Fruit fly (Drosophila melanogaster): ENCODE data around the gene Usp47.

The Usp47 gene

dm6 chr3L:5768532-5769497, 16.0 kb downstream of the Usp47 start, which contains the start of the genes Ppat-Dpck and scny (continued):
- no peak for TF ChIP-seq Tbp (GFP tag; optimal IDR thresholded peaks at IDR 0.05)
- peak; percentile 54 for TF ChIP-seq grn (GFP tag; optimal IDR thresholded peaks at IDR 0.05)
- TF ChIP-seq ci (GFP tag; IDR thresholded peaks at IDR 0.05): no peak
- peak; percentile 100 for TF ChIP-seq trem (tag; optimal IDR thresholded peaks at IDR 0.05)
- TF ChIP-seq sens (GFP tag): peak; percentile 85
- TF ChIP-seq CG14667 (GFP tag; IDR thresholded peaks at IDR 0.05): no peak
- TF ChIP-seq ftz-f1 (GFP tag; optimal IDR thresholded peaks at IDR 0.05): peak; percentile 48
- no peak for TF ChIP-seq CG10209 (GFP tag; optimal IDR thresholded peaks at IDR 0.05)
- TF ChIP-seq Rfx (GFP tag; IDR thresholded peaks at IDR 0.05): 0 out of 2 replicates have a peak, but pooled peaks have one; percentile 24
- TF ChIP-seq Myb (GFP tag; optimal IDR thresholded peaks at IDR 0.05): peak; percentile 71
- peak; percentile 91 for TF ChIP-seq vnd (GFP tag; IDR thresholded peaks at IDR 0.05; ENCODE audit: partially characterized antibody)
- 0 out of 2 replicates have a peak, but pooled peaks have one; percentile 30 for TF ChIP-seq CG11247 (GFP tag; IDR thresholded peaks at IDR 0.05)
- peak; percentile 8 for TF ChIP-seq dmrt11E (tag; optimal IDR thresholded peaks at IDR 0.05)
- peak; percentile 89 for TF ChIP-seq Sin3A (optimal IDR thresholded peaks at IDR 0.05)
- no peak for TF ChIP-seq run (tag; optimal IDR thresholded peaks at IDR 0.05)
- peak; percentile 98 for TF ChIP-seq Dll (GFP tag; IDR thresholded peaks at IDR 0.05; ENCODE audit: partially characterized antibody)
- peak; percentile 48 for TF ChIP-seq CG15601 (tag; optimal IDR thresholded peaks at IDR 0.05)
- TF ChIP-seq CG42726 (GFP tag; IDR thresholded peaks at IDR 0.05; ENCODE audit: partially characterized antibody): peak; percentile 72
- no peak for TF ChIP-seq bigmax (GFP tag; optimal IDR thresholded peaks at IDR 0.05)
- TF ChIP-seq B-H2 (GFP tag; optimal IDR thresholded peaks at IDR 0.05): peak; percentile 50
- TF ChIP-seq Pdp1 (GFP tag; optimal IDR thresholded peaks at IDR 0.05): peak in 1 of 2 experiments; percentile 67
- TF ChIP-seq Opbp (GFP tag; IDR thresholded peaks at IDR 0.05; ENCODE audit: partially characterized antibody): peak; percentile 89
- TF ChIP-seq CG1647 (GFP tag; optimal IDR thresholded peaks at IDR 0.05): no peak
- no peak for TF ChIP-seq sens-2 (GFP tag; IDR thresholded peaks at IDR 0.05)
- peak; percentile 31 for TF ChIP-seq CG18262 (tag; optimal IDR thresholded peaks at IDR 0.05)
- peak; percentile 96 for TF ChIP-seq Scr (GFP tag; IDR thresholded peaks at IDR 0.05; ENCODE audit: partially characterized antibody)
- no peak for TF ChIP-seq zf30C (GFP tag; optimal IDR thresholded peaks at IDR 0.05)
- TF ChIP-seq CG16813 (GFP tag; IDR thresholded peaks at IDR 0.05; ENCODE audit: partially characterized antibody): peak; percentile 92
- no peak for TF ChIP-seq CG10366 (GFP tag; IDR thresholded peaks at IDR 0.05)
- TF ChIP-seq pita (GFP tag; optimal IDR thresholded peaks at IDR 0.05): no peak
- peak; percentile 7 for TF ChIP-seq lilli (GFP tag; optimal IDR thresholded peaks at IDR 0.05)
- no peak for TF ChIP-seq Ptx1 (GFP tag; IDR thresholded peaks at IDR 0.05)
- no peak for TF ChIP-seq Dip3 (GFP tag; optimal IDR thresholded peaks at IDR 0.05)
- no peak for TF ChIP-seq pnt (GFP tag; optimal IDR thresholded peaks at IDR 0.05)
- peak; percentile 44 for TF ChIP-seq vfl (GFP tag; optimal IDR thresholded peaks at IDR 0.05)
- TF ChIP-seq Dbx (GFP tag; IDR thresholded peaks at IDR 0.05): 0 out of 3 replicates have a peak, but pooled peaks have one; percentile 39
- peak; percentile 80; the same call in 2 of the 3 replicates for TF ChIP-seq zen2 (GFP tag; IDR thresholded peaks at IDR 0.05; ENCODE audit: partially characterized antibody)
- TF ChIP-seq tgo (GFP tag; IDR thresholded peaks at IDR 0.05): no peak
- no peak for TF ChIP-seq Hr39 (optimal IDR thresholded peaks at IDR 0.05)
- 0 out of 2 replicates have a peak, but pooled peaks have one; percentile 8 for TF ChIP-seq Drgx (GFP tag; IDR thresholded peaks at IDR 0.05)
- peak; percentile 77; the same call in 2 of the 4 replicates for TF ChIP-seq chinmo (GFP tag; IDR thresholded peaks at IDR 0.05; ENCODE audit: partially characterized antibody)
- TF ChIP-seq jumu (GFP tag; optimal IDR thresholded peaks at IDR 0.05): peak; percentile 23
- TF ChIP-seq CoRest (tag; optimal IDR thresholded peaks at IDR 0.05): no peak
- peak; percentile 77 for TF ChIP-seq row (GFP tag; IDR thresholded peaks at IDR 0.05)
- TF ChIP-seq BtbVII (GFP tag; optimal IDR thresholded peaks at IDR 0.05): no peak
- peak; percentile 61 for TF ChIP-seq CG15514 (GFP tag; optimal IDR thresholded peaks at IDR 0.05)
- TF ChIP-seq CG15073 (GFP tag; optimal IDR thresholded peaks at IDR 0.05): no peak
- peak; percentile 76 for TF ChIP-seq lbe (GFP tag; optimal IDR thresholded peaks at IDR 0.05)
- no peak for TF ChIP-seq gcm2 (GFP tag; optimal IDR thresholded peaks at IDR 0.05)

All from whole organism, embryonic.